Worm (Caenorhabditis elegans) whole organism, late embryonic: ENCODE data around the gene dbn-1.

Experiments
- C08G9.2 ChIP-seq: sonication (generic microtip); optimal IDR thresholded peaks from 2 replicates; lab custom pipeline; 2016; ENCODE audit warnings: mild to moderate bottlenecking, missing genetic modification characterization, moderate library complexity, missing compliant biosample characterization
- F13H6.1 ChIP-seq: sonication (generic microtip); optimal IDR thresholded peaks from 2 replicates; lab custom pipeline; 2016; ENCODE audit warnings: missing genetic modification characterization, missing compliant biosample characterization
- Y22D7AL.16 ChIP-seq: sonication (generic microtip); optimal IDR thresholded peaks from 2 replicates; lab custom pipeline; 2016; ENCODE audit warnings: missing genetic modification characterization, missing compliant biosample characterization
- ama-1 ChIP-seq: fragments of 150-350 bp; optimal IDR thresholded peaks from 2 replicates; lab custom pipeline; 2014
- ceh-19 ChIP-seq: fragments of 200-800 bp; sonication (Bioruptor generic); optimal IDR thresholded peaks from 2 replicates; lab custom pipeline; 2018; ENCODE audit warnings: mild to moderate bottlenecking, missing genetic modification characterization, missing compliant biosample characterization
- ceh-2 ChIP-seq: sonication (generic microtip); optimal IDR thresholded peaks from 2 replicates; lab custom pipeline; 2016; ENCODE audit warnings: missing genotype, missing genetic modification characterization, missing compliant biosample characterization
- ceh-22 ChIP-seq: sonication (generic microtip); optimal IDR thresholded peaks from 2 replicates; lab custom pipeline; 2017; ENCODE audit warnings: missing biosample characterization, missing genetic modification characterization
- ceh-24 ChIP-seq: sonication (generic microtip); optimal IDR thresholded peaks from 2 replicates; lab custom pipeline; 2016; ENCODE audit warnings: mild to moderate bottlenecking, missing genetic modification characterization, missing compliant biosample characterization
- ceh-30 ChIP-seq: fragments of 150-350 bp; optimal IDR thresholded peaks from 2 replicates; lab custom pipeline; 2014; ENCODE audit warnings: missing biosample characterization, missing genetic modification characterization
- ceh-31 ChIP-seq: sonication (generic microtip); optimal IDR thresholded peaks from 2 replicates; lab custom pipeline; 2016; ENCODE audit warnings: missing genetic modification characterization, missing compliant biosample characterization
- ceh-34 ChIP-seq: sonication (generic microtip); optimal IDR thresholded peaks from 2 replicates; lab custom pipeline; 2016; ENCODE audit warnings: mild to moderate bottlenecking, missing genetic modification characterization, missing compliant biosample characterization
- ceh-45 ChIP-seq: fragments of 200-800 bp; sonication (Bioruptor generic); IDR thresholded peaks from 2 replicates; pipeline ENCODE4 v1.3.6; 2022; ENCODE audit warnings: missing genetic modification reagents, missing genetic modification characterization, missing compliant biosample characterization
- ceh-6 ChIP-seq: fragments of 200-800 bp; sonication (Bioruptor generic); optimal IDR thresholded peaks from 2 replicates; lab custom pipeline; 2018; ENCODE audit warnings: mild to moderate bottlenecking, missing genetic modification characterization, missing compliant biosample characterization
- dmd-4 ChIP-seq: sonication (generic microtip); optimal IDR thresholded peaks from 2 replicates; lab custom pipeline; 2016; ENCODE audit warnings: borderline replicate concordance, missing genetic modification characterization, missing compliant biosample characterization
- dve-1 ChIP-seq: sonication (generic microtip); optimal IDR thresholded peaks from 2 replicates; lab custom pipeline; 2017; ENCODE audit warnings: antibody characterized with exemption, mild to moderate bottlenecking, missing genetic modification characterization, missing compliant biosample characterization
- elt-2 ChIP-seq: sonication (generic microtip); optimal IDR thresholded peaks from 2 replicates; lab custom pipeline; 2016; ENCODE audit warnings: missing genetic modification reagents, missing genetic modification characterization, missing compliant biosample characterization
- eyg-1 ChIP-seq: sonication (generic microtip); optimal IDR thresholded peaks from 2 replicates; lab custom pipeline; 2016; ENCODE audit warnings: missing genotype, missing genetic modification characterization, missing compliant biosample characterization
- fax-1 ChIP-seq: sonication (generic microtip); optimal IDR thresholded peaks from 2 replicates; lab custom pipeline; 2016; ENCODE audit warnings: missing genotype, missing genetic modification characterization, missing compliant biosample characterization
- hlh-30 ChIP-seq: sonication (generic microtip); optimal IDR thresholded peaks from 2 replicates; lab custom pipeline; 2017; ENCODE audit warnings: antibody characterized with exemption, missing genetic modification characterization, missing compliant biosample characterization; ENCODE audit not compliant: insufficient read depth
- hlh-8 ChIP-seq: sonication (generic microtip); optimal IDR thresholded peaks from 2 replicates; lab custom pipeline; 2016; ENCODE audit warnings: missing genotype, missing genetic modification characterization, missing compliant biosample characterization
- lim-6 ChIP-seq: sonication (generic microtip); optimal IDR thresholded peaks from 2 replicates; lab custom pipeline; 2016; ENCODE audit warnings: missing genetic modification characterization, missing compliant biosample characterization
- madf-2 ChIP-seq: sonication (generic microtip); optimal IDR thresholded peaks from 2 replicates; lab custom pipeline; 2017; ENCODE audit warnings: missing genetic modification characterization, missing compliant biosample characterization
- nfya-1 ChIP-seq: sonication (generic microtip); optimal IDR thresholded peaks from 2 replicates; lab custom pipeline; 2017; ENCODE audit warnings: missing genetic modification characterization, mild to moderate bottlenecking, missing compliant biosample characterization, antibody characterized with exemption, moderate library complexity
- nhr-11 ChIP-seq: fragments of 150-350 bp; optimal IDR thresholded peaks from 2 replicates; lab custom pipeline; 2014; ENCODE audit warnings: missing biosample characterization, missing genetic modification characterization
- odd-2 ChIP-seq: sonication (generic microtip); optimal IDR thresholded peaks from 2 replicates; lab custom pipeline; 2017; ENCODE audit warnings: antibody characterized with exemption, mild to moderate bottlenecking, missing genetic modification characterization, missing compliant biosample characterization
- pag-3 ChIP-seq: sonication (generic microtip); optimal IDR thresholded peaks from 2 replicates; lab custom pipeline; 2016; ENCODE audit warnings: missing compliant biosample characterization, missing genetic modification characterization, borderline replicate concordance
- pat-9 ChIP-seq: fragments of 200-800 bp; sonication (Bioruptor generic); optimal IDR thresholded peaks from 2 replicates; lab custom pipeline; 2018; ENCODE audit warnings: mild to moderate bottlenecking, missing genetic modification characterization, moderate library complexity, missing compliant biosample characterization
- pax-1 ChIP-seq: fragments of 150-350 bp; optimal IDR thresholded peaks from 2 replicates; lab custom pipeline; 2014; ENCODE audit warnings: missing biosample characterization, missing genetic modification characterization
- pqm-1 ChIP-seq: sonication (generic microtip); optimal IDR thresholded peaks from 2 replicates; lab custom pipeline; 2016; ENCODE audit warnings: missing genetic modification characterization, missing compliant biosample characterization
- ref-2 ChIP-seq: sonication (generic microtip); optimal IDR thresholded peaks from 2 replicates; lab custom pipeline; 2016; ENCODE audit warnings: missing genetic modification characterization, missing compliant biosample characterization
- rnt-1 ChIP-seq: sonication (generic microtip); optimal IDR thresholded peaks from 2 replicates; lab custom pipeline; 2016; ENCODE audit warnings: missing genetic modification characterization, missing compliant biosample characterization
- sdc-2 ChIP-seq: sonication (generic microtip); optimal IDR thresholded peaks from 2 replicates; lab custom pipeline; 2016; ENCODE audit warnings: missing genotype, missing genetic modification characterization, missing compliant biosample characterization
- sox-4 ChIP-seq: sonication (generic microtip); optimal IDR thresholded peaks from 2 replicates; lab custom pipeline; 2017; ENCODE audit warnings: mild to moderate bottlenecking, missing genetic modification characterization, inconsistent platforms, missing compliant biosample characterization
- syd-9 ChIP-seq: sonication (generic microtip); optimal IDR thresholded peaks from 2 replicates; lab custom pipeline; 2016; ENCODE audit warnings: mild to moderate bottlenecking, missing genetic modification characterization, moderate library complexity, missing compliant biosample characterization
- tbx-2 ChIP-seq: sonication (generic microtip); optimal IDR thresholded peaks from 2 replicates; lab custom pipeline; 2016; ENCODE audit warnings: missing genetic modification characterization, missing compliant biosample characterization
- tbx-7 ChIP-seq: sonication (generic microtip); optimal IDR thresholded peaks from 2 replicates; lab custom pipeline; 2016; ENCODE audit warnings: missing genotype, missing genetic modification characterization, missing compliant biosample characterization
- unc-3 ChIP-seq, 2 experiments: fragments of 200-800 bp in 1 of 2; sonication (Bioruptor generic) in 1 of 2; sonication (generic microtip) in 1 of 2; conservative IDR thresholded peaks in 1 of 2; optimal IDR thresholded peaks in 1 of 2; 2 replicates each; pipeline versions ENCODE4 v1.3.6 to Lab custom; 2016 to 2022; ENCODE audit warnings: missing compliant biosample characterization in 2 of 2, missing genetic modification characterization in 2 of 2, missing genetic modification reagents in 1 of 2
- unc-42 ChIP-seq: sonication (generic microtip); optimal IDR thresholded peaks from 2 replicates; lab custom pipeline; 2016; ENCODE audit warnings: missing genotype, missing genetic modification characterization, missing compliant biosample characterization
- unc-55 ChIP-seq: sonication (generic microtip); optimal IDR thresholded peaks from 2 replicates; lab custom pipeline; 2017; ENCODE audit warnings: missing biosample characterization, missing genetic modification reagents, missing genetic modification characterization
- unc-86 ChIP-seq: sonication (generic microtip); optimal IDR thresholded peaks from 2 replicates; lab custom pipeline; 2016; ENCODE audit warnings: missing genetic modification characterization, missing compliant biosample characterization

dbn-1 gene

DNA sequence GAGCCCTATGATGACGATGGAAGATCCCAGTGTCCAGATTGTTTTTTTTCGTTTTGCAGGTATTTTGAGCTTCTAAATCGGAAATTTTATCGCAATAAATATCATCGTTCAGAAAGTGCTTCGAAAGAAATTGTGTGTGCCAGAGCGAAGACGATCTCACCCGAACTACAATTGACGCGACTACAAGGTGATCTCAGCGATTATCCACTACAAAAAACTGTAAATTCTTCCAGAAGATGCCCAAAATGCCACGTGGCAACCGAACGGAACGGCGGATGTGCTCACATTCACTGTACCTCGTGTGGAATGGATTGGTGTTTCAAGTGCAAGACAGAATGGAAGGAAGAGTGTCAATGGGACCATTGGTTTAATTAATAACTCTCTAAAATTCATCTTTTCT, 11.0 kb upstream of the dbn-1 start, which contains the start of gene mdt-29:
TSS of gene mdt-29 (plus strand) at position 301 of the 400 bp plus-strand sequence.
- no peak for TF ChIP-seq nhr-11 (tag; lab: Kevin White, UChicago)
- TF ChIP-seq dve-1 (tag; lab: Kevin White, UChicago): no peak
- no peak for TF ChIP-seq rnt-1

ce11 chrIII:13771145-13771544, 9.3 kb upstream of the dbn-1 start, which contains the start of the genes cyk-4 and pdr-1:
TSS of gene cyk-4 (minus strand) at chrIII:13771224.
TSS of gene pdr-1 (plus strand) at chrIII:13771513.
- TF ChIP-seq ceh-34 (tag; lab: Kevin White, UChicago) (peak; percentile 7), ceh-45 (GFP tag; lab: Robert Waterston, UW) (no peak), tbx-7 (tag; lab: Kevin White, UChicago) (no peak), hlh-8 (no peak), nfya-1 (tag; lab: Kevin White, UChicago) (peak; percentile 57), hlh-30 (tag; lab: Kevin White, UChicago) (peak; percentile 44), unc-42 (tag; lab: Kevin White, UChicago) (peak; percentile 25), unc-3 (GFP tag; conservative IDR thresholded peaks at IDR 0.05; lab: Robert Waterston, UW) (no peak), unc-3 (tag; optimal IDR thresholded peaks at IDR 0.05; lab: Kevin White, UChicago) (no peak), ceh-31 (tag; lab: Kevin White, UChicago) (peak; percentile 12), tbx-2 (tag; lab: Kevin White, UChicago) (no peak), lim-6 (no peak)
- TF ChIP-seq, all 69 proteins: peak for 5

ce11 chrIII:13770017-13770416, 8.1 kb upstream of the dbn-1 start:
- TF ChIP-seq Y22D7AL.16 (no peak), unc-55 (GFP tag; lab: Kevin White, UChicago) (no peak), madf-2 (no peak), pqm-1 (tag; lab: Kevin White, UChicago) (no peak), syd-9 (no peak), eyg-1 (tag; lab: Kevin White, UChicago) (no peak), ceh-6 (no peak), ceh-34 (tag; lab: Kevin White, UChicago) (no peak), ref-2 (tag; lab: Kevin White, UChicago) (no peak), ceh-30 (tag; lab: Kevin White, UChicago) (no peak), fax-1 (tag; lab: Kevin White, UChicago) (no peak), ceh-2 (tag; lab: Kevin White, UChicago) (no peak), C08G9.2 (tag; lab: Kevin White, UChicago) (no peak), ama-1 (lab: Kevin White, UChicago) (no peak), ceh-24 (tag; lab: Kevin White, UChicago) (no peak), dmd-4 (tag; lab: Kevin White, UChicago) (no peak), ceh-22 (tag; lab: Kevin White, UChicago) (no peak), pax-1 (no peak)

- TF ChIP-seq elt-2 (tag; lab: Kevin White, UChicago) (no peak), sdc-2 (tag; lab: Kevin White, UChicago) (no peak), odd-2 (no peak), F13H6.1 (no peak), pag-3 (tag; lab: Kevin White, UChicago) (no peak), ceh-2 (tag; lab: Kevin White, UChicago) (no peak), unc-86 (tag; lab: Kevin White, UChicago) (no peak), madf-2 (no peak), pat-9 (tag; lab: Kevin White, UChicago) (no peak), tbx-2 (tag; lab: Kevin White, UChicago) (no peak), ceh-19 (GFP tag; lab: Kevin White, UChicago) (no peak), sox-4 (tag; lab: Kevin White, UChicago) (no peak), nhr-11 (tag; lab: Kevin White, UChicago) (no peak)
- TF ChIP-seq, all 69 proteins: peak for 0
Measured at ce11 chrIII:13768074-13768662, 6.3 kb upstream of the dbn-1 start, which contains the start of gene rml-1. TSS of gene rml-1 (minus strand) at chrIII:13768092.
